Fruit fly (Drosophila melanogaster): Measurements from ENCODE around the gene Nrt.

The Nrt gene

DNA sequence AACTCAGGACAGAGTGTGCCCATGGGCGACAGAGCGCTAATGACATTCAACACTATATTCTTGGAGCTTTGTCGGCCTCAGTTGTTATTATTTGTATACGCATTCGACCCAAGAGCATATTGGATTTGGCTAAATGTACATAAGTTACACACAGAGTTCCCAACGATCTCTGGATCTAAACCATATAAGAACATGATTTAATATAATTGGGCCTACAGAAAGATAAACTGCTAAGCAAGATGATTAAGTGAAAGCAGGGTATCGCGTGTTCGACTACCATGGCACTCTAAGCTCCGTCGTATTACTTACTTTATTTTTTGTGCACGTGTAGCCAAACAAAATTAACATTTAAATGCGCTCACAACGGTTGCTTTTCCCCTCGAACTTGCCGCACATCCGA lies 5.6 kb upstream of the Nrt start (continued):
- TF ChIP-seq tna (GFP tag; IDR thresholded peaks at IDR 0.05; ENCODE audit: partially characterized antibody) = no peak
- TF ChIP-seq gt (GFP tag; IDR thresholded peaks at IDR 0.05) = no peak
- TF ChIP-seq CG12769 (tag; optimal IDR thresholded peaks at IDR 0.05) = peak; percentile 44
- TF ChIP-seq CG32532 (GFP tag; IDR thresholded peaks at IDR 0.05) = no peak
- TF ChIP-seq Fer1 (GFP tag; optimal IDR thresholded peaks at IDR 0.05) = no peak
- no peak for TF ChIP-seq Hr3 (GFP tag; optimal IDR thresholded peaks at IDR 0.05)
- TF ChIP-seq ase (GFP tag; IDR thresholded peaks at IDR 0.05) = no peak
- no peak for TF ChIP-seq CG31224 (GFP tag; IDR thresholded peaks at IDR 0.05)
- TF ChIP-seq hkb (optimal IDR thresholded peaks at IDR 0.05) = no peak
- no peak for TF ChIP-seq hkb (GFP tag; IDR thresholded peaks at IDR 0.05)
- no peak for TF ChIP-seq Ravus (GFP tag; IDR thresholded peaks at IDR 0.05)
- no peak for TF ChIP-seq CG8281 (tag; optimal IDR thresholded peaks at IDR 0.05)
- TF ChIP-seq CG4707 (GFP tag; optimal IDR thresholded peaks at IDR 0.05) = no peak
- no peak for TF ChIP-seq MTF-1 (GFP tag; optimal IDR thresholded peaks at IDR 0.05; ENCODE audit: borderline replicate concordance)
- TF ChIP-seq gcm (GFP tag; optimal IDR thresholded peaks at IDR 0.05) = no peak
- TF ChIP-seq repo (GFP tag; optimal IDR thresholded peaks at IDR 0.05) = no peak
- TF ChIP-seq chinmo (GFP tag; IDR thresholded peaks at IDR 0.05; ENCODE audit: partially characterized antibody) = no peak
- TF ChIP-seq mirr (GFP tag; optimal IDR thresholded peaks at IDR 0.05) = no peak
- TF ChIP-seq CG4404 (GFP tag; IDR thresholded peaks at IDR 0.05) = no peak
- no peak for TF ChIP-seq CG9817 (tag; optimal IDR thresholded peaks at IDR 0.05)
- no peak for TF ChIP-seq aop (GFP tag; IDR thresholded peaks at IDR 0.05)
- no peak for TF ChIP-seq CG14050 (GFP tag; IDR thresholded peaks at IDR 0.05)
- TF ChIP-seq Dek (tag; optimal IDR thresholded peaks at IDR 0.05) = no peak
- no peak for TF ChIP-seq CG15073 (GFP tag; optimal IDR thresholded peaks at IDR 0.05)
- no peak for TF ChIP-seq Bgb (GFP tag; IDR thresholded peaks at IDR 0.05; ENCODE audit: partially characterized antibody)
- no peak for TF ChIP-seq CG5180 (GFP tag; optimal IDR thresholded peaks at IDR 0.05)
- TF ChIP-seq gsb-n (tag; optimal IDR thresholded peaks at IDR 0.05) = no peak
- TF ChIP-seq Tbp (GFP tag; optimal IDR thresholded peaks at IDR 0.05) = no peak
- no peak for TF ChIP-seq CG34376 (GFP tag; optimal IDR thresholded peaks at IDR 0.05)
- no peak for TF ChIP-seq psq (GFP tag; optimal IDR thresholded peaks at IDR 0.05)
- no peak for TF ChIP-seq CG17912 (GFP tag; optimal IDR thresholded peaks at IDR 0.05)
- TF ChIP-seq CG3726 (GFP tag; IDR thresholded peaks at IDR 0.05) = no peak
- no peak for TF ChIP-seq exex (tag; optimal IDR thresholded peaks at IDR 0.05)
- TF ChIP-seq nmo (GFP tag; optimal IDR thresholded peaks at IDR 0.05) = peak; percentile 49
- peak; percentile 51 for TF ChIP-seq oc (tag; optimal IDR thresholded peaks at IDR 0.05)
- TF ChIP-seq MBD-R2 (GFP tag; IDR thresholded peaks at IDR 0.05) = no peak
- peak; percentile 11 for TF ChIP-seq trem (tag; optimal IDR thresholded peaks at IDR 0.05)
- TF ChIP-seq Ada2b (GFP tag; IDR thresholded peaks at IDR 0.05) = no peak
- TF ChIP-seq Fer2 (tag; optimal IDR thresholded peaks at IDR 0.05) = no peak
- peak; percentile 10 for TF ChIP-seq dm (GFP tag; optimal IDR thresholded peaks at IDR 0.05)
- TF ChIP-seq CG4820 (GFP tag; optimal IDR thresholded peaks at IDR 0.05) = peak; percentile 21
- TF ChIP-seq CG1647 (GFP tag; optimal IDR thresholded peaks at IDR 0.05) = no peak
- no peak for TF ChIP-seq Side (GFP tag; optimal IDR thresholded peaks at IDR 0.05)
- TF ChIP-seq CG7928 (GFP tag; optimal IDR thresholded peaks at IDR 0.05) = no peak
- no peak for TF ChIP-seq CG7271 (tag; optimal IDR thresholded peaks at IDR 0.05)
- TF ChIP-seq seq (GFP tag; IDR thresholded peaks at IDR 0.05) = no peak
- TF ChIP-seq CG16779 (GFP tag; IDR thresholded peaks at IDR 0.05) = no peak
- no peak for TF ChIP-seq CG11247 (GFP tag; IDR thresholded peaks at IDR 0.05)
- TF ChIP-seq Rx (GFP tag; IDR thresholded peaks at IDR 0.05) = no peak
- TF ChIP-seq CHES-1-like (GFP tag; optimal IDR thresholded peaks at IDR 0.05) = no peak
- TF ChIP-seq chn (GFP tag; optimal IDR thresholded peaks at IDR 0.05) = peak; percentile 45
- peak; percentile 44 for TF ChIP-seq fd96Cb (tag; optimal IDR thresholded peaks at IDR 0.05)
- no peak for TF ChIP-seq en (GFP tag; optimal IDR thresholded peaks at IDR 0.05)

Measured in whole organism, embryonic.